Worm (Caenorhabditis elegans): Measurements from ENCODE around the gene C54D10.10.

ce11 chrV:12446895-12447294, 2.9 kb downstream of the C54D10.10 start, which contains the start of the genes pals-38 and C54D10.9:
- no peak for TF ChIP-seq lin-13 (GFP tag; optimal IDR thresholded peaks at IDR 0.05)
- TF ChIP-seq egl-27 (tag; optimal IDR thresholded peaks at IDR 0.05), result no peak
- no peak for TF ChIP-seq ceh-82 (tag; optimal IDR thresholded peaks at IDR 0.05)
- TF ChIP-seq zag-1 (tag; optimal IDR thresholded peaks at IDR 0.05), result no peak
- TF ChIP-seq mdl-1 (tag; optimal IDR thresholded peaks at IDR 0.05), result no peak
- no peak for TF ChIP-seq ztf-4 (tag; optimal IDR thresholded peaks at IDR 0.05)
- no peak for TF ChIP-seq C34F6.9 (tag; optimal IDR thresholded peaks at IDR 0.05)
- TF ChIP-seq snpc-4 (tag; optimal IDR thresholded peaks at IDR 0.05), result no peak
- no peak for TF ChIP-seq nhr-10 (tag; optimal IDR thresholded peaks at IDR 0.05)
- no peak for TF ChIP-seq elt-3 (tag; optimal IDR thresholded peaks at IDR 0.05)
- no peak for TF ChIP-seq unc-62 (GFP tag; optimal IDR thresholded peaks at IDR 0.05)
